Worm (Caenorhabditis elegans): ENCODE results near the gene K07E12.2.

- no peak for TF ChIP-seq flt-1 (GFP tag; IDR thresholded peaks at IDR 0.05)
- TF ChIP-seq ztf-23 (GFP tag; IDR thresholded peaks at IDR 0.05) = no peak
- no peak for TF ChIP-seq ref-1 (GFP tag; conservative IDR thresholded peaks at IDR 0.05)
- no peak for TF ChIP-seq med-1 (GFP tag; optimal IDR thresholded peaks at IDR 0.05; ENCODE audit: insufficient read depth)
- no peak for TF ChIP-seq tab-1 (GFP tag; IDR thresholded peaks at IDR 0.05)
Observed at ce11 chrIII:6736971-6737370, at the start of gene K07E12.2.

Measured in whole organism, midembryonic.